Fruit fly (Drosophila melanogaster) Kc167 (cell line): ENCODE data around the gene Dfd.

Experiments
- Myc ChIP-seq: fragments of >200 bp; optimal IDR thresholded peaks from 2 replicates; lab custom pipeline; 2017; ENCODE audit warnings: missing external identifiers
- h ChIP-seq: fragments of >200 bp; optimal IDR thresholded peaks from 3 replicates; lab custom pipeline; 2018; ENCODE audit warnings: missing external identifiers
- insv ChIP-seq: fragments of >200 bp; optimal IDR thresholded peaks from 3 replicates; lab custom pipeline; 2018; ENCODE audit warnings: missing external identifiers
- psq ChIP-seq: fragments of >200 bp; optimal IDR thresholded peaks from 2 replicates; lab custom pipeline; 2017; ENCODE audit warnings: missing external identifiers
- ttk ChIP-seq: sonication (Bioruptor generic); optimal IDR thresholded peaks from 2 replicates; lab custom pipeline; 2017; ENCODE audit warnings: missing external identifiers

DNA sequence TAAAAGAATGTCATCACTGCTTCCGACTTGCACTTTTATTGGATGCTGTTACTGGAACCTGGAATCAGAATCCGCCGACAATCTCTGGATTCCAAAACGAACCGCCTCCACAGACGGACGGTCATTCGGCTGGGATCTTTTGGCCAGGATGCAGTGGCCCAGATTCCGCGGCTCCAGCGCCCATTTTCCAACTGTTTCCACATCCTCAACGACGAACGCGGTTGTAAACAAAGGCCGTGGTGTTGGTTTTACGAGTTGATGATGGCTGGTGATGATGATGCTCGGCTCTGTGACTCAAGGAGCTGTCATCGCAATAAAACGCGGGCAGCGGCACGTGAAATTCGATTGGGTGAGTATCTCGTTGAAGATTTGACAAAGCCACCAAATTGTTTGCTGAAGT, 24.7 kb upstream of the Dfd start:
- TF ChIP-seq h (lab: Kevin White, UChicago) (no peak), ttk (no peak), psq (lab: Kevin White, UChicago) (no peak), insv (lab: Kevin White, UChicago) (no peak), Myc (lab: Kevin White, UChicago) (no peak)
